Worm (Caenorhabditis elegans): Measurements from ENCODE around the gene sdz-33.
A peak's percentile ranks its signal among the peaks of the same experiment; 100 is the strongest.

sdz-33 gene

DNA sequence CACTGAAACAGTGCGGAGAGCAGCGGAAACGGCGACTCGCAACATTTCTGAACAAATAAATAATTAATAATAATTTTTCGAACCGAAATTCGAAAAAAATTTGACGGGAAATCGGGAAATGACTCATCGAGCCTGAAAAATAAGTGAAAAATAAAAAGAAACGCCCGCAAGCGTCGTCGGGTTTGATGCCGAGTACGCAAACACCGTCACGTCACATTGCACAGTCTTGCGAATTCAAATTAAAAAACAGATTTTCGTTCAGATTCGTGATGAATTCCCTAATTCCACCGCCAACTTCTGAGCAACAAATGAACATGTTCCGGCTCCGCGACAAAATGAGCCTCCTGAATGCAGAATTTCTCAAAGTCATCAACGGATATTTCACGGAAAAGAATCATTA lies 8.4 kb downstream of the sdz-33 start, which contains the start of the genes ndab-1 and npp-16 (continued):
- TF ChIP-seq die-1 (tag; optimal IDR thresholded peaks at IDR 0.05) (no peak), F33H1.4 (GFP tag; IDR thresholded peaks at IDR 0.05) (peak; percentile 40; the same call in 1 of the 2 replicates), ccch-3 (GFP tag; optimal IDR thresholded peaks at IDR 0.05) (no peak), attf-5 (GFP tag; optimal IDR thresholded peaks at IDR 0.05) (peak; percentile 2), cebp-1 (GFP tag; IDR thresholded peaks at IDR 0.05) (no peak), cebp-1 (tag; optimal IDR thresholded peaks at IDR 0.05) (peak; percentile 34), hlh-12 (tag; optimal IDR thresholded peaks at IDR 0.05) (no peak), nfya-1 (tag; optimal IDR thresholded peaks at IDR 0.05; ENCODE audit: borderline replicate concordance, insufficient read depth) (no peak), madf-6 (GFP tag; IDR thresholded peaks at IDR 0.05) (peak; percentile 48; the same call in 1 of the 2 replicates), somi-1 (GFP tag; optimal IDR thresholded peaks at IDR 0.05) (no peak), mxl-1 (tag; optimal IDR thresholded peaks at IDR 0.05) (no peak), Y56A3A.18 (GFP tag; IDR thresholded peaks at IDR 0.05) (no peak), F37B4.10 (GFP tag; IDR thresholded peaks at IDR 0.05) (no peak), snpc-3.4 (tag; optimal IDR thresholded peaks at IDR 0.05) (peak; percentile 6), F52B5.7 (tag; optimal IDR thresholded peaks at IDR 0.05) (no peak), B0035.1 (tag; optimal IDR thresholded peaks at IDR 0.05) (no peak), nhr-179 (tag; optimal IDR thresholded peaks at IDR 0.05) (no peak), Y95B8A.8 (GFP tag; IDR thresholded peaks at IDR 0.05) (no peak), unc-130 (GFP tag; optimal IDR thresholded peaks at IDR 0.05) (no peak)

DNA sequence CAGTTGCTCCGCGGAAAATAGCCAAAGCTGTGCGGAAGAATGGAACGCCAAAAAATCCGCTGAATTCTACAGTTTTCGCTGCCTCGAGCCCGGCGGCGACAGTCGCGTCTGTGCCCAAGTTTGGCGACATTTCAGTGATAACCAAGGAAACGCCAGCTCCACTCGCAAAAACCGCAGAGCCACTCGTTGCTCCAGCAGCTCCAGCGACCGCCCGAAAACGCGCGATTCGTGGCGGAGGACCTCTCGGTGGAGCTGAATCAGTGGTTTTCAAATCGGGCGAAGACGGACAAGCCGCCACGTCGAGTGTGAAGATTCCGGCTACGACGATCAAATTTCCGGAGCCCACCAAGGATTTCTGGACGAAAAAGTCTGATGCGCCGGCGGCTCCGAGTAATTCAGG lies 9.0 kb downstream of the sdz-33 start:
- peak; percentile 12; the same call in 1 of the 2 replicates for TF ChIP-seq dox-1 (GFP tag; IDR thresholded peaks at IDR 0.05)
- no peak for TF ChIP-seq F57A8.1 (GFP tag; optimal IDR thresholded peaks at IDR 0.05)
- TF ChIP-seq zfh-2 (GFP tag; conservative IDR thresholded peaks at IDR 0.05) = peak; percentile 79
- TF ChIP-seq tlf-1 (GFP tag; optimal IDR thresholded peaks at IDR 0.05) = no peak
- peak; percentile 69; the same call in 1 of the 2 replicates for TF ChIP-seq egrh-3 (GFP tag; IDR thresholded peaks at IDR 0.05)

DNA sequence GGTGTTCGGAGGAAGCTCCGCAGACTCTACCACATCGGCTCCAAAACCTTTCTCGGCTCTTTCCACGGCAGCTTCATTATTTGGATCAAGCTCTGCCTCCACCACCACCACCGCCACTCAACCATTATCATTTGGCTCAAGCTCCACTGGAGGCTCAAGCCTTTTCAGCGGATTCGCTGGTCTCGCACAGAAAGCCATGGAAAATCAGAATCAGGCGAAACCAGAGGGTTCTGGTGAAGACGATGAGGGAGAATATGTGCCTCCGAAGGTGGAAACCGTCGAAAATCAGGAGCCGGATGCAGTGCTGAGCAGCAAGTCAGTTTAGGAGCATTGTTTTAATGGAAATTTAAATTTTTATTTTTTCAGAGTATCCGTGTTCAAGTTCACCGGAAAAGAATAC lies 9.8 kb downstream of the sdz-33 start:
- TF ChIP-seq pbrm-1 (GFP tag; IDR thresholded peaks at IDR 0.05) = no peak
- no peak for TF ChIP-seq ztf-6 (GFP tag; IDR thresholded peaks at IDR 0.05)
- no peak for TF ChIP-seq dpl-1 (GFP tag; optimal IDR thresholded peaks at IDR 0.05)
- TF ChIP-seq ztf-18 (tag; optimal IDR thresholded peaks at IDR 0.05) = no peak
- TF ChIP-seq rpc-1 (optimal IDR thresholded peaks at IDR 0.05) = no peak
- no peak for TF ChIP-seq rpc-1 (tag; optimal IDR thresholded peaks at IDR 0.05)
- no peak for TF ChIP-seq repo-1 (tag; optimal IDR thresholded peaks at IDR 0.05)

DNA sequence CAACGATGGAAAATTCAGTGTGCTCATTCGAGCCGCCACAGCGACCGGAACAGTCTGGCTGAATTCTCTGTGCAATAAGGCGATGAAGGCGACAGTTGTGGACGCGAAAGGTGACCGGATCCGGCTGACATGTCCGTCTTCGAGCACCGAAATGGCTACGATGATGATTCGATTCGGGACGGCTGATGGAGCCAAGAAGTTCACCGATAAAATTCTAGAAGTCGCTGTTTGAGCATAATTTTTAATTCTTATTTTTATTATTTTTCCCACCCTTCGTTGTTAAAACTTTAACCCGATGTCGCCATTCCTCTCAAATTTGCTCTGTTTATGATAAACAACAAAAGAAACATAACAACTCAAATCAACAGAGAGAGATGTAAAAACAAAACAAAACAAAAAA lies 10.2 kb downstream of the sdz-33 start:
- TF ChIP-seq lin-35 (GFP tag; optimal IDR thresholded peaks at IDR 0.05) (peak in 1 of 3 experiments; percentile 13), madf-6 (GFP tag; IDR thresholded peaks at IDR 0.05) (0 out of 2 replicates have a peak, but pooled peaks have one; percentile 18), lsl-1 (GFP tag; optimal IDR thresholded peaks at IDR 0.05) (peak; percentile 1), D2030.7 (GFP tag; IDR thresholded peaks at IDR 0.05) (no peak), Y79H2A.3 (GFP tag; conservative IDR thresholded peaks at IDR 0.05) (peak; percentile 60; the same call in 1 of the 2 replicates), hsf-1 (GFP tag; IDR thresholded peaks at IDR 0.05) (no peak), dpff-1 (tag; optimal IDR thresholded peaks at IDR 0.05) (peak; percentile 28), nfyb-1 (GFP tag; IDR thresholded peaks at IDR 0.05) (0 out of 2 replicates have a peak, but pooled peaks have one; percentile 68), repo-1 (tag; optimal IDR thresholded peaks at IDR 0.05) (no peak), hrde-1 (tag; optimal IDR thresholded peaks at IDR 0.05; ENCODE audit: borderline replicate concordance) (peak; percentile 86), Y53G8AR.9 (GFP tag; conservative IDR thresholded peaks at IDR 0.05) (peak; percentile 29; the same call in 1 of the 2 replicates), ekl-4 (GFP tag; IDR thresholded peaks at IDR 0.05) (0 out of 2 replicates have a peak, but pooled peaks have one; percentile 36), him-1 (tag; optimal IDR thresholded peaks at IDR 0.05) (no peak)

Data from whole organism, young adult.